Fruit fly (Drosophila melanogaster) whole organism, wandering third instar larva: ENCODE results near the gene CG11588.

ENCODE experiments used
- pan ChIP-seq: fragments of >200 bp; optimal IDR thresholded peaks from 2 replicates; lab custom pipeline; 2017
- usp ChIP-seq: fragments of >200 bp; optimal IDR thresholded peaks from 2 replicates; lab custom pipeline; 2017; ENCODE audit warnings: missing biosample characterization, missing genetic modification characterization

- TF ChIP-seq usp, result no peak
- TF ChIP-seq pan (lab: Kevin White, UChicago), result no peak
Measured at dm6 chr3L:11938716-11939115, 17.4 kb downstream of the CG11588 start, which contains the start of gene CG44837.
